Worm (Caenorhabditis elegans): ENCODE data around the gene C31G12.4.

DNA sequence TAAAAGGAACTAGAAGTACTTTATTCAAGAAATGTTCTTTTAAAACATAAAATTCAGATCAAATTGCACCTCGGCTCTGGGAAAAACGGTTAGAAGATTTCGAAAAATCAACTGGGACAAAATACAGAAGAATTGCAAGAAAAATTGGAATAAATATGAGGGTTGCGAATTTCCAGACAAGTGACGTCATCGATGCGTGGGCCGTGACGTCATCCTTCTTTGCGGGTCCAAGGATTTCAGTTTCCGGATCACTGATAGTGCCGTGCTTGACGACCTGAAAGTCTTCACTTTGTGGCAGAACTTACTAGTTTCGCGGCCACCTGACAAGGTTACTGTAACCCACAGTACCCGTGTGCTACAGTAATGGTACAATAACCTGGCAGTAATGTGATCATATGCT lies 15.1 kb downstream of the C31G12.4 start:
- TF ChIP-seq unc-55 (GFP tag; optimal IDR thresholded peaks at IDR 0.05) (no peak), alr-1 (tag; optimal IDR thresholded peaks at IDR 0.05) (no peak), blmp-1 (tag; optimal IDR thresholded peaks at IDR 0.05; ENCODE audit: insufficient read depth) (no peak), lsy-2 (tag; optimal IDR thresholded peaks at IDR 0.05) (no peak)

All from whole organism, L2 larva.